Worm (Caenorhabditis elegans) whole organism, dauer: ENCODE data around the gene tor-2.

ENCODE experiments used
- unc-62 ChIP-seq: sonication (generic microtip); optimal IDR thresholded peaks from 2 replicates; lab custom pipeline; 2017; ENCODE audit warnings: missing biosample characterization, missing genetic modification reagents, missing genetic modification characterization

Gene tor-2

ce11 chrIV:13984041-13984440 lies at the start of gene tor-2:
tor-2 (minus strand) TSS chrIV:13984141.
- no peak for TF ChIP-seq unc-62

- no peak for TF ChIP-seq unc-62
Observed at ce11 chrIV:14033502-14033751, 49.5 kb upstream of the tor-2 start.

ce11 chrIV:14032620-14033501 lies 48.9 kb upstream of the tor-2 start:
- no peak for TF ChIP-seq unc-62

- TF ChIP-seq unc-62, result no peak
Observed at ce11 chrIV:14019883-14020282, 35.9 kb upstream of the tor-2 start, which contains the start of the genes irld-56 and irld-55. irld-56 (minus strand) TSS chrIV:14019983. irld-55 (plus strand) TSS chrIV:14020198.

- TF ChIP-seq unc-62, result no peak
Observed at ce11 chrIV:14015844-14016243, 31.9 kb upstream of the tor-2 start, which contains the start of gene srw-63. srw-63 (minus strand) TSS chrIV:14015944.

- TF ChIP-seq unc-62, result no peak
Observed at ce11 chrIV:14013692-14014091, 29.8 kb upstream of the tor-2 start.

- no peak for TF ChIP-seq unc-62
Observed at ce11 chrIV:14008709-14009108, 24.8 kb upstream of the tor-2 start.

- no peak for TF ChIP-seq unc-62
Observed at ce11 chrIV:14001782-14002181, 17.8 kb upstream of the tor-2 start.

ce11 chrIV:13989875-13990274 lies 5.9 kb upstream of the tor-2 start:
- TF ChIP-seq unc-62, result no peak

- TF ChIP-seq unc-62, result no peak
Observed at ce11 chrIV:13988781-13989180, 4.8 kb upstream of the tor-2 start, which contains the start of gene egl-23. egl-23 (plus strand) TSS chrIV:13989081.

- TF ChIP-seq unc-62, result no peak
Observed at ce11 chrIV:13985705-13986104, 1.8 kb upstream of the tor-2 start, which contains the start of gene tor-1. tor-1 (minus strand) TSS chrIV:13985805.

- no peak for TF ChIP-seq unc-62
Observed at ce11 chrIV:13982425-13982824, 1.5 kb downstream of the tor-2 start, which contains the start of gene gei-18. gei-18 (minus strand) TSS chrIV:13982525.

- no peak for TF ChIP-seq unc-62
Observed at ce11 chrIV:13979797-13980459, 4.0 kb downstream of the tor-2 start, which contains the start of gene dnbp-1. dnbp-1 (minus strand) TSS chrIV:13979847.

ce11 chrIV:13954578-13954977 lies 29.4 kb downstream of the tor-2 start:
- no peak for TF ChIP-seq unc-62

- no peak for TF ChIP-seq unc-62
Observed at ce11 chrIV:13953974-13954373, 30.0 kb downstream of the tor-2 start.

ce11 chrIV:13945188-13945587 lies 38.8 kb downstream of the tor-2 start:
- TF ChIP-seq unc-62, result no peak

- TF ChIP-seq unc-62, result no peak
Observed at ce11 chrIV:13941640-13942039, 42.3 kb downstream of the tor-2 start.

ce11 chrIV:13940847-13941246 lies 43.1 kb downstream of the tor-2 start:
- TF ChIP-seq unc-62, result no peak
